In genomic region chrII:5885966-5886621, ce11 we compare ENCODE assay signal across 6 worm cellular contexts.
TF ChIP-seq lines count a peak whose summit lies in the region.

No protein-coding gene starts in this region.

TF ChIP-seq in whole organism, L1 larva, 84 proteins besides CTCF, POLR2A, EP300 and RAD21 (continues in another document):
- TF ChIP-seq hpl-2 (GFP tag; optimal IDR thresholded peaks at IDR 0.05; lab: Kevin White, UChicago) (peak; percentile 6), alr-1 (tag; optimal IDR thresholded peaks at IDR 0.05; lab: Kevin White, UChicago; ENCODE audit: borderline replicate concordance) (no peak), fkh-10 (GFP tag; optimal IDR thresholded peaks at IDR 0.05; lab: Kevin White, UChicago) (no peak), nhr-11 (tag; optimal IDR thresholded peaks at IDR 0.05; lab: Kevin White, UChicago) (no peak), mab-9 (GFP tag; IDR thresholded peaks at IDR 0.05; lab: Robert Waterston, UW) (no peak), snu-23 (GFP tag; optimal IDR thresholded peaks at IDR 0.05; lab: Kevin White, UChicago) (peak; percentile 32), sox-4 (tag; optimal IDR thresholded peaks at IDR 0.05; lab: Kevin White, UChicago) (no peak), nhr-71 (tag; optimal IDR thresholded peaks at IDR 0.05; lab: Kevin White, UChicago) (peak; percentile 6), lin-14 (GFP tag; optimal IDR thresholded peaks at IDR 0.05; lab: Kevin White, UChicago) (peak; percentile 68), ceh-63 (GFP tag; optimal IDR thresholded peaks at IDR 0.05; lab: Kevin White, UChicago) (no peak), blmp-1 (tag; optimal IDR thresholded peaks at IDR 0.05; lab: Kevin White, UChicago) (peak; percentile 95), nhr-237 (tag; optimal IDR thresholded peaks at IDR 0.05; lab: Kevin White, UChicago) (no peak), hlh-4 (tag; optimal IDR thresholded peaks at IDR 0.05; lab: Kevin White, UChicago) (no peak), elt-3 (tag; optimal IDR thresholded peaks at IDR 0.05; lab: Kevin White, UChicago) (peak in 5 of 6 experiments; percentile 21 to 96 (median 35)), nhr-28 (tag; optimal IDR thresholded peaks at IDR 0.05; lab: Kevin White, UChicago) (no peak)

TF ChIP-seq in whole organism, L2 larva, 48 proteins besides CTCF, POLR2A, EP300 and RAD21:
- TF ChIP-seq sma-3 (GFP tag; optimal IDR thresholded peaks at IDR 0.05; lab: Kevin White, UChicago) (peak; percentile 18), fos-1 (tag; optimal IDR thresholded peaks at IDR 0.05; lab: Kevin White, UChicago) (peak; percentile 40), nhr-6 (tag; optimal IDR thresholded peaks at IDR 0.05; lab: Kevin White, UChicago) (peak; percentile 27), nhr-25 (tag; optimal IDR thresholded peaks at IDR 0.05; lab: Kevin White, UChicago) (peak; percentile 91), ceh-82 (tag; optimal IDR thresholded peaks at IDR 0.05; lab: Kevin White, UChicago) (no peak), nhr-129 (tag; optimal IDR thresholded peaks at IDR 0.05; lab: Kevin White, UChicago) (peak; percentile 31), crh-2 (tag; optimal IDR thresholded peaks at IDR 0.05; lab: Kevin White, UChicago) (peak; percentile 55), F13H6.1 (tag; optimal IDR thresholded peaks at IDR 0.05; lab: Kevin White, UChicago) (peak; percentile 18), C34F6.9 (tag; optimal IDR thresholded peaks at IDR 0.05; lab: Kevin White, UChicago) (peak; percentile 9), blmp-1 (tag; optimal IDR thresholded peaks at IDR 0.05; lab: Kevin White, UChicago; ENCODE audit: insufficient read depth) (peak; percentile 94), lsy-2 (tag; optimal IDR thresholded peaks at IDR 0.05; lab: Kevin White, UChicago) (peak in 1 of 2 experiments; percentile 27), nhr-21 (tag; optimal IDR thresholded peaks at IDR 0.05; lab: Kevin White, UChicago) (peak; percentile 52), unc-62 (GFP tag; optimal IDR thresholded peaks at IDR 0.05; lab: Kevin White, UChicago) (no peak), lin-39 (tag; optimal IDR thresholded peaks at IDR 0.05; lab: Kevin White, UChicago) (no peak), ztf-4 (tag; optimal IDR thresholded peaks at IDR 0.05; lab: Kevin White, UChicago) (peak; percentile 2)
TF ChIP-seq in whole organism, L2 larva: peak in this region for 12.

TF ChIP-seq in whole organism, L3 larva, 47 proteins besides CTCF, POLR2A, EP300 and RAD21 (continues in another document):
- TF ChIP-seq pqm-1 (tag; optimal IDR thresholded peaks at IDR 0.05; lab: Kevin White, UChicago): no peak
- TF ChIP-seq elt-2 (tag; optimal IDR thresholded peaks at IDR 0.05; lab: Kevin White, UChicago): peak; percentile 67
- no peak for TF ChIP-seq daf-12 (tag; optimal IDR thresholded peaks at IDR 0.05; lab: Kevin White, UChicago)
- TF ChIP-seq snpc-4 (tag; optimal IDR thresholded peaks at IDR 0.05; lab: Kevin White, UChicago): no peak
- TF ChIP-seq nhr-25 (tag; optimal IDR thresholded peaks at IDR 0.05; lab: Kevin White, UChicago): peak; percentile 96
- no peak for TF ChIP-seq ZK546.5 (tag; optimal IDR thresholded peaks at IDR 0.05; lab: Kevin White, UChicago)
- no peak for TF ChIP-seq hmg-11 (tag; optimal IDR thresholded peaks at IDR 0.05; lab: Kevin White, UChicago)
- TF ChIP-seq ceh-16 (tag; optimal IDR thresholded peaks at IDR 0.05; lab: Kevin White, UChicago): no peak
- TF ChIP-seq nfya-1 (tag; optimal IDR thresholded peaks at IDR 0.05; lab: Kevin White, UChicago; ENCODE audit: insufficient read depth): peak; percentile 56
- no peak for TF ChIP-seq aly-2 (tag; optimal IDR thresholded peaks at IDR 0.05; lab: Kevin White, UChicago)
- TF ChIP-seq nhr-28 (tag; optimal IDR thresholded peaks at IDR 0.05; lab: Kevin White, UChicago): no peak
- TF ChIP-seq sea-2 (GFP tag; optimal IDR thresholded peaks at IDR 0.05; lab: Kevin White, UChicago): no peak
- no peak for TF ChIP-seq lin-15B (tag; optimal IDR thresholded peaks at IDR 0.05; lab: Kevin White, UChicago)
- no peak for TF ChIP-seq nhr-11 (tag; optimal IDR thresholded peaks at IDR 0.05; lab: Kevin White, UChicago)
- TF ChIP-seq nhr-237 (tag; optimal IDR thresholded peaks at IDR 0.05; lab: Kevin White, UChicago): no peak
- no peak for TF ChIP-seq tbx-2 (tag; optimal IDR thresholded peaks at IDR 0.05; lab: Kevin White, UChicago)
- no peak for TF ChIP-seq ztf-4 (tag; optimal IDR thresholded peaks at IDR 0.05; lab: Kevin White, UChicago)

TF ChIP-seq in whole organism, L4 larva, 104 proteins besides CTCF, POLR2A, EP300 and RAD21 (continues in another document):
- TF ChIP-seq spr-3 (GFP tag; optimal IDR thresholded peaks at IDR 0.05; lab: Kevin White, UChicago) (no peak), nhr-102 (tag; optimal IDR thresholded peaks at IDR 0.05; lab: Kevin White, UChicago) (peak; percentile 4), aha-1 (tag; lab: Kevin White, UChicago) (peak; percentile 70), mep-1 (tag; optimal IDR thresholded peaks at IDR 0.05; lab: Kevin White, UChicago) (peak; percentile 64), R02D3.7 (tag; optimal IDR thresholded peaks at IDR 0.05; lab: Kevin White, UChicago) (no peak), cey-2 (tag; optimal IDR thresholded peaks at IDR 0.05; lab: Kevin White, UChicago; ENCODE audit: borderline replicate concordance, insufficient read depth) (peak; percentile 66), ztf-7 (tag; optimal IDR thresholded peaks at IDR 0.05; lab: Kevin White, UChicago) (no peak), lsy-2 (tag; optimal IDR thresholded peaks at IDR 0.05; lab: Kevin White, UChicago) (peak; percentile 21 to 32), tra-1 (GFP tag; IDR thresholded peaks at IDR 0.05; lab: Robert Waterston, UW) (no peak), mes-2 (tag; optimal IDR thresholded peaks at IDR 0.05; lab: Kevin White, UChicago; ENCODE audit: poor library complexity, severe bottlenecking) (peak; percentile 30), nhr-48 (tag; optimal IDR thresholded peaks at IDR 0.05; lab: Kevin White, UChicago) (peak; percentile 42), ama-1 (optimal IDR thresholded peaks at IDR 0.05; lab: Kevin White, UChicago) (peak; percentile 57), skn-1 (tag; optimal IDR thresholded peaks at IDR 0.05; lab: Kevin White, UChicago) (no peak), lir-3 (tag; optimal IDR thresholded peaks at IDR 0.05; lab: Kevin White, UChicago) (no peak), mxl-3 (GFP tag; optimal IDR thresholded peaks at IDR 0.05; lab: Kevin White, UChicago) (peak; percentile 48), ceh-82 (tag; optimal IDR thresholded peaks at IDR 0.05; lab: Kevin White, UChicago) (no peak), dmd-8 (GFP tag; IDR thresholded peaks at IDR 0.05; lab: Robert Waterston, UW) (no peak)

TF ChIP-seq in whole organism, mixed stage, embryonic, 35 proteins besides CTCF, POLR2A, EP300 and RAD21:
- TF ChIP-seq lin-13 (tag; optimal IDR thresholded peaks at IDR 0.05; lab: Kevin White, UChicago): no peak
- peak; percentile 30 for TF ChIP-seq nhr-237 (tag; optimal IDR thresholded peaks at IDR 0.05; lab: Kevin White, UChicago)
- no peak for TF ChIP-seq unc-39 (tag; optimal IDR thresholded peaks at IDR 0.05; lab: Kevin White, UChicago)
- no peak for TF ChIP-seq mab-5 (tag; optimal IDR thresholded peaks at IDR 0.05; lab: Kevin White, UChicago)

TF ChIP-seq in whole organism, young adult, 124 proteins besides CTCF, POLR2A, EP300 and RAD21:
- TF ChIP-seq cebp-1 (GFP tag; IDR thresholded peaks at IDR 0.05; lab: Robert Waterston, UW) (peak; percentile 76; the same call in 1 of the 2 replicates), cebp-1 (tag; optimal IDR thresholded peaks at IDR 0.05; lab: Kevin White, UChicago) (peak; percentile 94), hmg-1.2 (GFP tag; IDR thresholded peaks at IDR 0.05; lab: Robert Waterston, UW) (peak; percentile 16; the same call in 1 of the 2 replicates), efl-1 (GFP tag; optimal IDR thresholded peaks at IDR 0.05; lab: Kevin White, UChicago) (no peak), nhr-80 (tag; optimal IDR thresholded peaks at IDR 0.05; lab: Kevin White, UChicago) (peak; percentile 43), lin-40 (tag; optimal IDR thresholded peaks at IDR 0.05; lab: Kevin White, UChicago) (peak; percentile 64), let-526 (GFP tag; IDR thresholded peaks at IDR 0.05; lab: Robert Waterston, UW) (no peak), dox-1 (GFP tag; IDR thresholded peaks at IDR 0.05; lab: Robert Waterston, UW) (0 out of 2 replicates have a peak, but pooled peaks have one; percentile 27)
